Worm (Caenorhabditis elegans) whole organism, L3 larva: ENCODE data around the gene col-163.

Experiments
- ZK546.5 ChIP-seq: sonication (generic microtip); optimal IDR thresholded peaks from 2 replicates; lab custom pipeline; 2017; ENCODE audit warnings: missing biosample characterization, missing genetic modification characterization
- jun-1 ChIP-seq: fragments of 150-350 bp; optimal IDR thresholded peaks from 2 replicates; lab custom pipeline; 2014; ENCODE audit warnings: missing biosample characterization, missing genetic modification reagents, missing genetic modification characterization
- lin-39 ChIP-seq: fragments of 150-350 bp; optimal IDR thresholded peaks from 2 replicates; lab custom pipeline; 2018; ENCODE audit warnings: missing biosample characterization, missing genetic modification reagents, missing genetic modification characterization
- nhr-12 ChIP-seq: fragments of 150-350 bp; optimal IDR thresholded peaks from 2 replicates; lab custom pipeline; 2014; ENCODE audit warnings: missing biosample characterization, missing genetic modification characterization
- nhr-25 ChIP-seq: sonication (generic microtip); optimal IDR thresholded peaks from 2 replicates; lab custom pipeline; 2017; ENCODE audit warnings: missing biosample characterization, missing genetic modification characterization
- nhr-67 ChIP-seq: fragments of 150-350 bp; optimal IDR thresholded peaks from 2 replicates; lab custom pipeline; 2014; ENCODE audit warnings: missing biosample characterization, missing genetic modification characterization
- nhr-76 ChIP-seq: fragments of 150-350 bp; sonication (generic microtip); optimal IDR thresholded peaks from 5 replicates; lab custom pipeline; 2014; ENCODE audit warnings: missing biosample characterization, missing genetic modification characterization

- TF ChIP-seq lin-39 (tag; lab: Kevin White, UChicago) (no peak), nhr-12 (no peak), jun-1 (tag; lab: Kevin White, UChicago) (no peak), nhr-67 (tag; lab: Kevin White, UChicago) (no peak), ZK546.5 (tag; lab: Kevin White, UChicago) (no peak), nhr-25 (tag; lab: Kevin White, UChicago) (no peak), nhr-76 (no peak)
These were observed 4.2 kb upstream of the col-163 start, which contains the start of gene F26F2.11 for ce11 chrV:20595653-20596052.
